Fruit fly (Drosophila melanogaster) whole organism, embryonic: Measurements from ENCODE around the gene Eig71Ek.

Experiments
- Aef1 ChIP-seq: fragments of 200-800 bp; sonication (Bioruptor generic); IDR thresholded peaks from 3 replicates; pipeline ENCODE4 v1.3.6; 2022; ENCODE audit warnings: missing biosample characterization, missing genetic modification characterization
- Blimp-1 ChIP-seq: fragments of 200-800 bp; sonication (Bioruptor generic); optimal IDR thresholded peaks from 3 replicates; lab custom pipeline; 2018; ENCODE audit warnings: missing biosample characterization, missing genetic modification characterization, mild to moderate bottlenecking, moderate library complexity, missing genetic modification reagents
- CG10267 ChIP-seq: fragments of 200-800 bp; sonication (Bioruptor generic); optimal IDR thresholded peaks from 2 replicates; lab custom pipeline; 2018; ENCODE audit warnings: missing biosample characterization, mild to moderate bottlenecking, missing genetic modification characterization, moderate library complexity
- CG11695 ChIP-seq: fragments of 200-800 bp; sonication (Bioruptor generic); IDR thresholded peaks from 3 replicates; pipeline ENCODE4 v1.3.6; 2022; ENCODE audit warnings: missing biosample characterization, missing genetic modification characterization
- CG12071 ChIP-seq: fragments of 200-800 bp; sonication (Bioruptor generic); optimal IDR thresholded peaks from 3 replicates; lab custom pipeline; 2018; ENCODE audit warnings: missing biosample characterization, mild to moderate bottlenecking, missing genetic modification characterization
- CG1233 ChIP-seq: fragments of 200-800 bp; sonication (Bioruptor generic); optimal IDR thresholded peaks from 4 replicates; lab custom pipeline; 2018; ENCODE audit warnings: missing biosample characterization, mild to moderate bottlenecking, missing genetic modification characterization
- CG14014 ChIP-seq: fragments of 200-800 bp; sonication (Bioruptor generic); IDR thresholded peaks from 2 replicates; pipeline ENCODE4 v1.3.6; 2022; ENCODE audit warnings: missing biosample characterization, missing genetic modification characterization
- CG14965 ChIP-seq: fragments of 200-800 bp; sonication (Bioruptor generic); optimal IDR thresholded peaks from 2 replicates; lab custom pipeline; 2016; ENCODE audit warnings: missing biosample characterization, missing genetic modification characterization, borderline replicate concordance
- CG1529 ChIP-seq: fragments of 200-800 bp; sonication (Bioruptor generic); optimal IDR thresholded peaks from 3 replicates; lab custom pipeline; 2018; ENCODE audit warnings: missing biosample characterization, missing genetic modification characterization
- CG16813 ChIP-seq: fragments of 200-800 bp; sonication (Bioruptor generic); IDR thresholded peaks from 3 replicates; pipeline ENCODE4 v1.3.6; 2022; ENCODE audit warnings: missing biosample characterization, missing genetic modification characterization; ENCODE audit not compliant: partially characterized antibody
- CG2199 ChIP-seq: fragments of 200-800 bp; sonication (Bioruptor generic); IDR thresholded peaks from 3 replicates; pipeline ENCODE4 v1.3.6; 2022; ENCODE audit warnings: missing biosample characterization, missing genetic modification characterization
- CG2875 ChIP-seq: fragments of 200-800 bp; sonication (Bioruptor generic); optimal IDR thresholded peaks from 2 replicates; lab custom pipeline; 2017; ENCODE audit warnings: missing biosample characterization, mild to moderate bottlenecking, missing genetic modification characterization, missing genetic modification reagents
- CG3407 ChIP-seq: fragments of 200-800 bp; sonication (Bioruptor generic); optimal IDR thresholded peaks from 2 replicates; lab custom pipeline; 2018; ENCODE audit warnings: missing biosample characterization, mild to moderate bottlenecking, missing genetic modification characterization
- CG4360 ChIP-seq: fragments of 200-800 bp; sonication (Bioruptor generic); IDR thresholded peaks from 2 replicates; pipeline ENCODE4 v1.3.6; 2022; ENCODE audit warnings: missing biosample characterization, missing genetic modification characterization
- CG7357 ChIP-seq: fragments of 200-800 bp; sonication (Bioruptor generic); IDR thresholded peaks from 3 replicates; pipeline ENCODE4 v1.3.6; 2022; ENCODE audit warnings: missing biosample characterization, missing genetic modification characterization
- CG8944 ChIP-seq: fragments of 200-800 bp; sonication (Bioruptor generic); optimal IDR thresholded peaks from 3 replicates; lab custom pipeline; 2016; ENCODE audit warnings: missing biosample characterization, missing genetic modification characterization
- CG9797 ChIP-seq: fragments of 200-800 bp; sonication (Bioruptor generic); optimal IDR thresholded peaks from 3 replicates; lab custom pipeline; 2018; ENCODE audit warnings: missing biosample characterization, mild to moderate bottlenecking, missing genetic modification characterization
- D ChIP-seq, 2 experiments: fragments of 200-800 bp in 1 of 2; fragments of >200 bp in 1 of 2; sonication (Bioruptor generic) in 1 of 2; optimal IDR thresholded peaks; 2 replicates in 1 of 2; 3 replicates in 1 of 2; lab custom pipeline; 2017; ENCODE audit warnings: mild to moderate bottlenecking in 1 of 2, missing biosample characterization in 1 of 2, missing genetic modification characterization in 1 of 2, missing genetic modification reagents in 1 of 2
- D19A ChIP-seq: fragments of 200-800 bp; optimal IDR thresholded peaks from 3 replicates; lab custom pipeline; 2019; ENCODE audit warnings: missing biosample characterization, mild to moderate bottlenecking, missing genetic modification characterization, moderate library complexity
- HLH3B ChIP-seq: fragments of 200-800 bp; sonication (Bioruptor generic); IDR thresholded peaks from 2 replicates; pipeline ENCODE4 v1.3.6; 2022; ENCODE audit warnings: missing biosample characterization, missing genetic modification characterization
- Hr3 ChIP-seq: fragments of 200-800 bp; sonication (Bioruptor generic); optimal IDR thresholded peaks from 3 replicates; lab custom pipeline; 2016; ENCODE audit warnings: missing biosample characterization, missing genetic modification characterization
- Hr39 ChIP-seq: fragments of >200 bp; optimal IDR thresholded peaks from 2 replicates; lab custom pipeline; 2017
- Max ChIP-seq: fragments of 200-800 bp; sonication (Bioruptor generic); optimal IDR thresholded peaks from 2 replicates; lab custom pipeline; 2016; ENCODE audit warnings: missing biosample characterization, mild to moderate bottlenecking, missing genetic modification characterization
- Sry-β ChIP-seq: fragments of 200-800 bp; sonication (Bioruptor generic); optimal IDR thresholded peaks from 2 replicates; lab custom pipeline; 2018; ENCODE audit warnings: missing biosample characterization, mild to moderate bottlenecking, missing genetic modification characterization, moderate library complexity
- ash1 ChIP-seq: fragments of 200-800 bp; sonication (Bioruptor generic); optimal IDR thresholded peaks from 2 replicates; lab custom pipeline; 2018; ENCODE audit warnings: missing biosample characterization, mild to moderate bottlenecking, missing genetic modification characterization
- cad ChIP-seq: fragments of >200 bp; optimal IDR thresholded peaks from 2 replicates; lab custom pipeline; 2017; ENCODE audit warnings: missing biosample characterization, missing genetic modification characterization
- chn ChIP-seq: fragments of 200-800 bp; sonication (Bioruptor generic); optimal IDR thresholded peaks from 2 replicates; lab custom pipeline; 2016; ENCODE audit warnings: missing biosample characterization, missing genetic modification characterization
- ci ChIP-seq: fragments of 200-800 bp; sonication (Bioruptor generic); IDR thresholded peaks from 3 replicates; pipeline ENCODE4 v1.3.6; 2022; ENCODE audit warnings: missing biosample characterization, missing genetic modification characterization
- crol ChIP-seq: fragments of 200-800 bp; sonication (Bioruptor generic); IDR thresholded peaks from 2 replicates; pipeline ENCODE4 v1.3.6; 2022; ENCODE audit warnings: missing biosample characterization, missing genetic modification characterization
- dmrt99B ChIP-seq: fragments of 200-800 bp; sonication (Bioruptor generic); optimal IDR thresholded peaks from 2 replicates; lab custom pipeline; 2018; ENCODE audit warnings: missing biosample characterization, mild to moderate bottlenecking, missing genetic modification characterization, moderate library complexity
- dysf ChIP-seq: fragments of 200-800 bp; sonication (Bioruptor generic); IDR thresholded peaks from 3 replicates; pipeline ENCODE4 v1.3.6; 2022; ENCODE audit warnings: missing biosample characterization, missing genetic modification characterization
- eve ChIP-seq, 2 experiments: fragments of >200 bp; optimal IDR thresholded peaks; 2 replicates each; lab custom pipeline; 2017; ENCODE audit warnings: missing biosample characterization in 2 of 2, missing genetic modification characterization in 2 of 2
- exex ChIP-seq: fragments of 200-800 bp; sonication (Bioruptor generic); optimal IDR thresholded peaks from 4 replicates; lab custom pipeline; 2018; ENCODE audit warnings: missing biosample characterization, mild to moderate bottlenecking, missing genetic modification characterization, moderate library complexity
- gro ChIP-seq: fragments of 200-800 bp; sonication (Bioruptor generic); optimal IDR thresholded peaks from 2 replicates; lab custom pipeline; 2016; ENCODE audit warnings: missing biosample characterization, missing genetic modification characterization
- gt ChIP-seq: fragments of 200-800 bp; sonication (Bioruptor generic); IDR thresholded peaks from 2 replicates; pipeline ENCODE4 v1.3.6; 2022; ENCODE audit warnings: missing biosample characterization, missing genetic modification characterization
- insv ChIP-seq, 2 experiments: fragments of 200-800 bp; sonication (Bioruptor generic); optimal IDR thresholded peaks; 3 replicates each; lab custom pipeline; 2016 to 2018; ENCODE audit warnings: missing biosample characterization in 2 of 2, missing genetic modification characterization in 2 of 2
- jigr1 ChIP-seq: fragments of 200-800 bp; sonication (Bioruptor generic); IDR thresholded peaks from 3 replicates; pipeline ENCODE4 v1.3.6; 2022; ENCODE audit warnings: missing biosample characterization, missing genetic modification characterization
- kah ChIP-seq: fragments of 200-800 bp; sonication (Bioruptor generic); optimal IDR thresholded peaks from 2 replicates; lab custom pipeline; 2018; ENCODE audit warnings: missing biosample characterization, mild to moderate bottlenecking, missing genetic modification characterization
- otp ChIP-seq: fragments of 200-800 bp; sonication (Bioruptor generic); IDR thresholded peaks from 3 replicates; pipeline ENCODE4, ENCODE4 v1.3.6; 2022; ENCODE audit warnings: missing biosample characterization, missing genetic modification characterization
- pan ChIP-seq, 4 experiments: fragments of >200 bp in 3 of 4; fragments of 200-800 bp in 1 of 4; sonication (Bioruptor generic) in 1 of 4; optimal IDR thresholded peaks in 3 of 4; IDR thresholded peaks in 1 of 4; 2 replicates each; pipeline versions ENCODE4 v1.3.6 to Lab custom; 2017 to 2022; ENCODE audit warnings: missing biosample characterization in 2 of 4, missing genetic modification characterization in 2 of 4, mixed read lengths in 1 of 4
- prd ChIP-seq, 3 experiments: fragments of >200 bp in 2 of 3; fragments of 200-800 bp in 1 of 3; sonication (Bioruptor generic) in 1 of 3; optimal IDR thresholded peaks in 2 of 3; IDR thresholded peaks in 1 of 3; 2 replicates in 2 of 3; 3 replicates in 1 of 3; pipeline versions ENCODE4 v1.3.6 to Lab custom; 2017 to 2022; ENCODE audit warnings: missing biosample characterization in 1 of 3, missing genetic modification characterization in 1 of 3
- run ChIP-seq: fragments of 200-800 bp; sonication (Bioruptor generic); optimal IDR thresholded peaks from 3 replicates; lab custom pipeline; 2018; ENCODE audit warnings: missing biosample characterization, mild to moderate bottlenecking, missing genetic modification characterization
- tin ChIP-seq: fragments of 200-800 bp; sonication (Bioruptor generic); optimal IDR thresholded peaks from 3 replicates; lab custom pipeline; 2016; ENCODE audit warnings: missing biosample characterization, missing genetic modification characterization
- tll ChIP-seq, 2 experiments: fragments of 200-800 bp in 1 of 2; fragments of >200 bp in 1 of 2; sonication (Bioruptor generic) in 1 of 2; optimal IDR thresholded peaks; 2 replicates each; lab custom pipeline; 2017 to 2019; ENCODE audit warnings: missing biosample characterization in 2 of 2, missing genetic modification characterization in 2 of 2, mild to moderate bottlenecking in 1 of 2, moderate library complexity in 1 of 2
- twi ChIP-seq: fragments of 200-800 bp; optimal IDR thresholded peaks from 2 replicates; lab custom pipeline; 2019; ENCODE audit warnings: missing biosample characterization, mild to moderate bottlenecking, missing genetic modification characterization, moderate library complexity
- unpg ChIP-seq: fragments of 200-800 bp; sonication (Bioruptor generic); optimal IDR thresholded peaks from 3 replicates; lab custom pipeline; 2018; ENCODE audit warnings: missing biosample characterization, mild to moderate bottlenecking, missing genetic modification characterization, moderate library complexity
- zen ChIP-seq: fragments of 200-800 bp; sonication (Bioruptor generic); optimal IDR thresholded peaks from 3 replicates; lab custom pipeline; 2018; ENCODE audit warnings: missing biosample characterization, mild to moderate bottlenecking, missing genetic modification characterization, moderate library complexity
- zfh1 ChIP-seq: fragments of 200-800 bp; sonication (Bioruptor generic); IDR thresholded peaks from 3 replicates; pipeline ENCODE4 v1.3.6; 2022; ENCODE audit warnings: missing biosample characterization, missing genetic modification characterization

Gene Eig71Ek

DNA sequence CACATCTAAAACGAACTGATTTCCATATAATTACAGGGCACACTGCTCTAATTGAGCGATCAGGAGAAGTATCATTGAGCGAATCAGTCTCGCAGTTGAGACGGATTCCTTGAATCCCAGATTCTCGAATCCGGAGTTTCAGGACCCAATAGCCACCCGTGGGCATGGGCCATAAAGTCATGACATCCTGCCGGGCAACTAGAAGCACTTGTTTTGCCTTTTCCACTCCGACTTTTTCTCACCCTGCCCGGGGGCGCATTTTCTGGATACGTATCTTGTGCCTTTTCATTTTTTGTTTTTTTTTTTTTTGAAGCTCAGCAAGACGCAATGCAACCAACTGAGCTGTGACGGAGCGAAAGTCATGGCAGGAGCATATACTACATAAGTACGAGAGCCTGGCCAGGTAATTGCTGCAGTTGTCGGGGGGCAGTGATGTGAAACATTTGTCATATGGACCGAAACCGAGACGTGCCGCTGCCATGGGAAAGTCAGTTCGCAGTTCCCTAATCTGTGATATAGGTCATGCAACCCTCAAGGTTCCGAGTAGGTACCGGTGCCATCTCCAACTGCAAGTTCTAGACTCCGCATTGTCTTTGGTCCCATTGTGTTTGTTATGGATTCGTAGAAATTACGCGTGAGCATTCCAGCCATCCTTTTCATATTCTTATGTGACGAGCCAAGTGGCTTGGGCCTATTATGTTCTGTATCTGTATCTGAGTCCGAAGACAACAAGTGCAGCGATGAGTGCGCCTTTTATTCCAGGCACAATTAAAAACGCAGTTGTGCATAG lies 42.5 kb downstream of the Eig71Ek start:
- no peak for TF ChIP-seq CG3407 (GFP tag; lab: Kevin White, UChicago)
- TF ChIP-seq CG10267 (tag; lab: Kevin White, UChicago), result no peak
- TF ChIP-seq chn, result no peak
- TF ChIP-seq cad (GFP tag; lab: Kevin White, UChicago), result peak; percentile 90
- TF ChIP-seq D19A (tag; lab: Kevin White, UChicago), result peak; percentile 1
- no peak for TF ChIP-seq CG8944 (GFP tag; lab: Kevin White, UChicago)
- no peak for TF ChIP-seq Hr3 (GFP tag; lab: Kevin White, UChicago)
- peak; percentile 80 for TF ChIP-seq twi (tag; lab: Kevin White, UChicago)
- TF ChIP-seq crol (GFP tag; lab: Robert Waterston, UW), result no peak
- TF ChIP-seq CG14014, result no peak
- no peak for TF ChIP-seq Hr39 (lab: Kevin White, UChicago)
- peak in 1 of 2 experiments; percentile 14 for TF ChIP-seq insv (GFP tag; optimal IDR thresholded peaks at IDR 0.05; lab: Kevin White, UChicago)
- no peak for TF ChIP-seq CG9797
- TF ChIP-seq D (optimal IDR thresholded peaks at IDR 0.05; lab: Kevin White, UChicago), result peak; percentile 93
- no peak for TF ChIP-seq D (GFP tag; optimal IDR thresholded peaks at IDR 0.05; lab: Kevin White, UChicago)
- TF ChIP-seq tin (GFP tag; lab: Kevin White, UChicago), result no peak
- TF ChIP-seq jigr1, result no peak
- no peak for TF ChIP-seq unpg
- TF ChIP-seq dysf (GFP tag; lab: Robert Waterston, UW), result no peak
- no peak for TF ChIP-seq CG14965
- TF ChIP-seq ci (GFP tag; lab: Robert Waterston, UW), result 0 out of 3 replicates have a peak, but pooled peaks have one; percentile 23
- TF ChIP-seq gro (GFP tag; lab: Kevin White, UChicago), result no peak
- no peak for TF ChIP-seq ash1 (GFP tag; lab: Kevin White, UChicago)
- TF ChIP-seq run (tag; lab: Kevin White, UChicago), result no peak
- no peak for TF ChIP-seq kah
- no peak for TF ChIP-seq CG12071 (GFP tag; lab: Kevin White, UChicago)
- TF ChIP-seq Max (GFP tag; lab: Kevin White, UChicago), result no peak
- no peak for TF ChIP-seq otp (GFP tag; lab: Robert Waterston, UW)
- TF ChIP-seq CG4360, result no peak
- no peak for TF ChIP-seq CG7357 (GFP tag; lab: Robert Waterston, UW)
- TF ChIP-seq exex (tag; lab: Kevin White, UChicago), result no peak
- TF ChIP-seq tll (GFP tag; optimal IDR thresholded peaks at IDR 0.05; lab: Kevin White, UChicago), result peak in 1 of 2 experiments; percentile 46
- no peak for TF ChIP-seq prd (optimal IDR thresholded peaks at IDR 0.05; lab: Kevin White, UChicago)
- TF ChIP-seq prd (GFP tag; IDR thresholded peaks at IDR 0.05; lab: Robert Waterston, UW), result peak; percentile 19; the same call in 1 of the 3 replicates
- TF ChIP-seq CG2199 (GFP tag; lab: Robert Waterston, UW), result peak; percentile 17; the same call in 1 of the 3 replicates
- TF ChIP-seq dmrt99B, result no peak
- peak; percentile 88 for TF ChIP-seq zen (tag; lab: Kevin White, UChicago)
- TF ChIP-seq, all 482 proteins: peak for 10

DNA sequence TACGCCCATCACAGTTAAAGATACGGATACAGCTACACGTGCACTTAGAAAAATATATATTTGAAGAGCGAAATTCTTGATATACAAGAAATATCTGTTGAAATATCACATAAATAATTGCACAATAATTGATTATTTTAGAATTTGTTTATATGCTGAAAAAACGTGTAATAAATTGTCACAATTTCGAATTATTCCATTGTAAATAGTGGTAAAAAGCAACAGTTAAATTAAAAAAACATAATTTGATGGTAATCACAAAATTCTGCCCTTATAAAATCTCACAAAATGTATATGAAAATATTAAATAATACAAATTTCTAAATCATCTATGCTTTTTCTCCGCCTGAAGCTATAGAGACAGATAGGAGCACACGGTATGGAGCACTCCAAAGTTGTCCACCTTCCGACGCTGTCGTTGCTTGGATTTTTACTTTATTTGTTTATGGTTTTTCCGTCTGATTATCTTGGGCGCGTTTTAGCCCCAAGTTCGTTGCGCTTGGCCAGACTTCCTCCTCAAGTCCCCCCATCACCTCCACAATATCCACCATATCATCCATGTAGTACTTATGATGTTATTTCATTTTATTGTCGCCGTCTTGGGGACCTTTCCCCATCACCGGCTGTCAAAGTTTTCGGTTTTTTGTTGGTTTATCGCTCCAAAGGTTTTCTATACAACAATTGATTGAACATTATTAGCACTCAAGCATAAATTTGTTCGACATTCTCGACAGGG lies 43.4 kb downstream of the Eig71Ek start:
- TF ChIP-seq eve (GFP tag; optimal IDR thresholded peaks at IDR 0.05; lab: Kevin White, UChicago) (peak in 1 of 2 experiments; percentile 35), zfh1 (peak; percentile 48; the same call in 2 of the 3 replicates), Aef1 (GFP tag; lab: Robert Waterston, UW) (no peak), HLH3B (GFP tag; lab: Robert Waterston, UW) (no peak), CG11695 (GFP tag; lab: Robert Waterston, UW) (peak; percentile 52; the same call in 1 of the 3 replicates), CG1529 (peak; percentile 69), Blimp-1 (GFP tag; lab: Kevin White, UChicago) (peak; percentile 75), pan (optimal IDR thresholded peaks at IDR 0.05; lab: Kevin White, UChicago) (no peak), pan (GFP tag; optimal IDR thresholded peaks at IDR 0.05 in 1 of 2, IDR thresholded peaks at IDR 0.05 in 1 of 2) (no peak), Sry-β (GFP tag; lab: Kevin White, UChicago) (peak; percentile 12), CG16813 (GFP tag; lab: Robert Waterston, UW) (no peak), CG2875 (GFP tag; lab: Kevin White, UChicago) (peak; percentile 34), gt (GFP tag; lab: Robert Waterston, UW) (no peak), CG1233 (GFP tag; lab: Kevin White, UChicago) (peak; percentile 46)
